Worm (Caenorhabditis elegans): ENCODE results near the gene T02B11.4.

T02B11.4 gene

DNA sequence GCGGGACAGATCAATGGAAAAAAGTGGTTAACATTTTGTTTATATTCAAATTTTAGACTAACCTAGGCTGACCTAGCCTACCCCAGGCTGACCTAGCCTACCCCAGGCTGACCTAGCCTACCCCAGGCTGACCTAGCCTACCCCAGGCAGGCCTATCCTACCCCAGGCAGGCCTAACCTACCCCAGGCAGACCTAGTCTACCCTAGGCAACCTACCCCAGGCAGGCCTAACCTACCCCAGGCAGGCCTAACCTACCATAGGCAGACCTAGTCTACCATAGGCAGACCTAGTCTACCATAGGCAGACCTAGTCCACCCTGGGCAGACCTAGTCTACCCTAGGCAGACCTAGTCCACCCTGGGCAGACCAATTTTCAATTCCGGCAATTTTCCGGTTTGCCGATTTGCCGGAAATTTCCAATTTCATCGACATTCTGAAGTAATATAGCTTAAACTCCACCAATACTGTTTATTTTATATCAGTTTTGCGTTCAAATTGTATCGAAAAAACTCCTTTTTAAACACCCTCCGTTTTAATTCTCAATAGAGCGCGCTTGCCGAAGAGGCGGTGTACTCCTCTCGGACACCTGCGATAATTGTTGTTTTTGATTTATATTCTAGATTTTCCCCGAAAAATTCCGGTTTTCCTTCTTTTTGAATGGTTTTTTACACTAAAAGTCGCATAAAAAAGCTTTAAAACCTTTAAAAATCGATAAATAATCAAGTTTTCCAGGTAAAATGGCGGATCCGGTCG lies 33.5 kb upstream of the T02B11.4 start, which contains the start of gene trm-2A (continued):
- no peak for TF ChIP-seq pha-4 (GFP tag; IDR thresholded peaks at IDR 0.05)
- peak; percentile 43 for TF ChIP-seq pha-4 (tag; optimal IDR thresholded peaks at IDR 0.05)
- TF ChIP-seq arid-1 (GFP tag; conservative IDR thresholded peaks at IDR 0.05) = no peak
- TF ChIP-seq lsy-2 (tag; optimal IDR thresholded peaks at IDR 0.05) = peak in 1 of 2 experiments; percentile 87
- TF ChIP-seq nhr-76 (tag; optimal IDR thresholded peaks at IDR 0.05) = no peak
- TF ChIP-seq ztf-11 (tag; optimal IDR thresholded peaks at IDR 0.05) = no peak
- peak; percentile 67 for TF ChIP-seq nhr-28 (tag; optimal IDR thresholded peaks at IDR 0.05)
- TF ChIP-seq aly-2 (tag; optimal IDR thresholded peaks at IDR 0.05) = no peak
- peak; percentile 44 for TF ChIP-seq nhr-77 (tag; optimal IDR thresholded peaks at IDR 0.05)
- no peak for TF ChIP-seq ctbp-1 (GFP tag; IDR thresholded peaks at IDR 0.05)
- peak; percentile 27 for TF ChIP-seq nhr-11 (tag; optimal IDR thresholded peaks at IDR 0.05)
- peak; percentile 54 for TF ChIP-seq rbr-2 (tag; optimal IDR thresholded peaks at IDR 0.05)
- no peak for TF ChIP-seq egl-27 (tag; optimal IDR thresholded peaks at IDR 0.05)
- no peak for TF ChIP-seq cey-2 (tag; optimal IDR thresholded peaks at IDR 0.05; ENCODE audit: borderline replicate concordance, insufficient read depth)
- TF ChIP-seq egl-43 (GFP tag; IDR thresholded peaks at IDR 0.05) = peak; percentile 37; the same call in 1 of the 2 replicates
- TF ChIP-seq lin-38 (GFP tag; IDR thresholded peaks at IDR 0.05) = peak; percentile 98
- TF ChIP-seq mep-1 (tag; optimal IDR thresholded peaks at IDR 0.05) = peak; percentile 79

DNA sequence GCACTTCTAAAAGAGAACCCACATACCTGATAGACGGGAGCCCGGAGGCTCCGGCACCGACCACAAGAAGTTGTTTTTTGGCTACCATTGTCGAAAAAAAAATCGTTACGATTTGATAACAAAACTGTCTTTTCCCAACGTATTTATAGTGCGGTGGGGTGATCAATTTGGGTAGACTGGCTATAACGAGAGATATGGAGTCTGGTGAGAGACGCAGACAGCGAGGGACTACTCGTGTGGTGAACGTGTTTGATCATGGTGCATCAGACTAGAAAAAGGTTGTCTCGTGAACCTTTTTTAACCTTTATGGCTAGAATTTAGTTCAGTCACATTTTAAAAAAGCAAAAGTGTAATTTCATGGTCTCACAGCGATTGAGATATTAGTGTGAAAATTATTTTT lies 32.5 kb upstream of the T02B11.4 start, which contains the start of gene fmo-5:
TSS of gene fmo-5 (minus strand) at position 206 of the 400 bp plus-strand sequence.
- no peak for TF ChIP-seq F49E8.2 (tag; optimal IDR thresholded peaks at IDR 0.05; ENCODE audit: borderline replicate concordance)
- TF ChIP-seq hif-1 (tag; optimal IDR thresholded peaks at IDR 0.05) = no peak
- TF ChIP-seq spr-3 (GFP tag; optimal IDR thresholded peaks at IDR 0.05) = no peak
- no peak for TF ChIP-seq pha-4 (GFP tag; IDR thresholded peaks at IDR 0.05)
- TF ChIP-seq pha-4 (tag; optimal IDR thresholded peaks at IDR 0.05) = no peak
- no peak for TF ChIP-seq rbr-2 (tag; optimal IDR thresholded peaks at IDR 0.05)
- no peak for TF ChIP-seq pqm-1 (tag; optimal IDR thresholded peaks at IDR 0.05)
- no peak for TF ChIP-seq nhr-41 (GFP tag; IDR thresholded peaks at IDR 0.05)
- TF ChIP-seq gei-8 (GFP tag; optimal IDR thresholded peaks at IDR 0.05) = no peak
- TF ChIP-seq mxl-3 (GFP tag; optimal IDR thresholded peaks at IDR 0.05) = peak; percentile 65
- TF ChIP-seq nhr-102 (tag; optimal IDR thresholded peaks at IDR 0.05) = peak; percentile 31
- TF ChIP-seq mdt-29 (GFP tag; IDR thresholded peaks at IDR 0.05) = no peak
- TF ChIP-seq dpl-1 (GFP tag; optimal IDR thresholded peaks at IDR 0.05) = peak; percentile 47
- no peak for TF ChIP-seq ceh-44 (GFP tag; IDR thresholded peaks at IDR 0.05)
- peak; percentile 65; the same call in 1 of the 2 replicates for TF ChIP-seq lin-38 (GFP tag; IDR thresholded peaks at IDR 0.05)
- TF ChIP-seq nhr-76 (tag; optimal IDR thresholded peaks at IDR 0.05) = no peak
- no peak for TF ChIP-seq lin-13 (GFP tag; optimal IDR thresholded peaks at IDR 0.05)
- TF ChIP-seq F37D6.2 (tag; optimal IDR thresholded peaks at IDR 0.05) = no peak
- 0 out of 2 replicates have a peak, but pooled peaks have one; percentile 31 for TF ChIP-seq T26A8.4 (GFP tag; IDR thresholded peaks at IDR 0.05)
- no peak for TF ChIP-seq zfp-2 (tag; optimal IDR thresholded peaks at IDR 0.05)
- TF ChIP-seq D1046.2 (GFP tag; IDR thresholded peaks at IDR 0.05) = no peak
- no peak for TF ChIP-seq unc-39 (tag; optimal IDR thresholded peaks at IDR 0.05)
- TF ChIP-seq mes-2 (tag; optimal IDR thresholded peaks at IDR 0.05; ENCODE audit: poor library complexity, severe bottlenecking) = peak; percentile 64
- no peak for TF ChIP-seq Y75B8A.6 (GFP tag; IDR thresholded peaks at IDR 0.05)
- TF ChIP-seq ceh-62 (tag; optimal IDR thresholded peaks at IDR 0.05) = no peak
- TF ChIP-seq dmd-9 (GFP tag; IDR thresholded peaks at IDR 0.05) = no peak
- no peak for TF ChIP-seq madf-5 (GFP tag; IDR thresholded peaks at IDR 0.05)
- TF ChIP-seq dmd-6 (GFP tag; IDR thresholded peaks at IDR 0.05) = peak; percentile 75
- no peak for TF ChIP-seq unc-62 (GFP tag; optimal IDR thresholded peaks at IDR 0.05 in 1 of 2)
- no peak for TF ChIP-seq unc-62 (tag; optimal IDR thresholded peaks at IDR 0.05)
- no peak for TF ChIP-seq lsy-2 (tag; optimal IDR thresholded peaks at IDR 0.05)
- no peak for TF ChIP-seq lin-15B (tag; optimal IDR thresholded peaks at IDR 0.05)
- no peak for TF ChIP-seq dmd-8 (GFP tag; IDR thresholded peaks at IDR 0.05)
- peak; percentile 96 for TF ChIP-seq hlh-30 (tag; optimal IDR thresholded peaks at IDR 0.05; ENCODE audit: insufficient read depth)
- no peak for TF ChIP-seq ceh-28 (tag; optimal IDR thresholded peaks at IDR 0.05)
- TF ChIP-seq mxl-2 (GFP tag; conservative IDR thresholded peaks at IDR 0.05) = no peak
- no peak for TF ChIP-seq lin-1 (GFP tag; IDR thresholded peaks at IDR 0.05)

Measured in whole organism, L4 larva.